Fruit fly (Drosophila melanogaster): ENCODE data around the gene ND-SGDH.

Gene ND-SGDH

dm6 chr3L:12145709-12146694 is 7.6 kb upstream of the ND-SGDH start, which contains the start of the genes eIF3l and Nrx-IV:
eIF3l (minus strand) TSS chr3L:12146097.
Nrx-IV (plus strand) TSS chr3L:12146519.
- TF ChIP-seq CG8632 (GFP tag; optimal IDR thresholded peaks at IDR 0.05), result no peak
- peak; percentile 16 for TF ChIP-seq esn (GFP tag; optimal IDR thresholded peaks at IDR 0.05)
- peak; percentile 7 for TF ChIP-seq CG6854 (GFP tag; optimal IDR thresholded peaks at IDR 0.05)
- TF ChIP-seq CG34406 (GFP tag; optimal IDR thresholded peaks at IDR 0.05), result no peak

dm6 chr3L:12139232-12139698 is 881 bp upstream of the ND-SGDH start:
- TF ChIP-seq CG1621 (tag; optimal IDR thresholded peaks at IDR 0.05) (peak; percentile 6), CG9139 (GFP tag; optimal IDR thresholded peaks at IDR 0.05) (no peak), Lpt (GFP tag; optimal IDR thresholded peaks at IDR 0.05) (peak; percentile 60), lz (GFP tag; optimal IDR thresholded peaks at IDR 0.05) (peak; percentile 84), cyc (GFP tag; optimal IDR thresholded peaks at IDR 0.05) (peak; percentile 74), CG11294 (GFP tag; IDR thresholded peaks at IDR 0.05) (0 out of 2 replicates have a peak, but pooled peaks have one; percentile 28), Eip75B (GFP tag; optimal IDR thresholded peaks at IDR 0.05) (peak; percentile 84), CG11902 (GFP tag; optimal IDR thresholded peaks at IDR 0.05) (peak; percentile 44), CG10631 (GFP tag; optimal IDR thresholded peaks at IDR 0.05) (peak; percentile 75), fd85E (GFP tag; optimal IDR thresholded peaks at IDR 0.05) (peak; percentile 0), CG6792 (GFP tag; optimal IDR thresholded peaks at IDR 0.05) (peak; percentile 80), CG34406 (GFP tag; optimal IDR thresholded peaks at IDR 0.05) (peak; percentile 67), CG3032 (tag; optimal IDR thresholded peaks at IDR 0.05) (peak; percentile 40), svp (GFP tag) (no peak), Sox15 (GFP tag; optimal IDR thresholded peaks at IDR 0.05) (peak; percentile 55), eg (GFP tag; IDR thresholded peaks at IDR 0.05) (peak; percentile 62; the same call in 1 of the 3 replicates), Hr39 (GFP tag; optimal IDR thresholded peaks at IDR 0.05) (peak; percentile 79), Hr4 (GFP tag; optimal IDR thresholded peaks at IDR 0.05) (peak; percentile 79), Gug (GFP tag; IDR thresholded peaks at IDR 0.05) (0 out of 2 replicates have a peak, but pooled peaks have one; percentile 20), Smox (GFP tag; optimal IDR thresholded peaks at IDR 0.05) (peak; percentile 75), fkh (GFP tag; optimal IDR thresholded peaks at IDR 0.05) (no peak), acj6 (GFP tag; optimal IDR thresholded peaks at IDR 0.05) (peak; percentile 70), CG10669 (GFP tag; optimal IDR thresholded peaks at IDR 0.05) (no peak), fd59A (GFP tag; optimal IDR thresholded peaks at IDR 0.05) (peak; percentile 34), CG8632 (GFP tag; optimal IDR thresholded peaks at IDR 0.05) (peak; percentile 73), pdm3 (GFP tag; optimal IDR thresholded peaks at IDR 0.05) (no peak), Sox102F (GFP tag; optimal IDR thresholded peaks at IDR 0.05) (no peak), salr (GFP tag; optimal IDR thresholded peaks at IDR 0.05) (peak; percentile 8 to 67), Eip93F (GFP tag; optimal IDR thresholded peaks at IDR 0.05) (peak; percentile 11), CG4318 (GFP tag; optimal IDR thresholded peaks at IDR 0.05) (no peak), CG15336 (GFP tag; IDR thresholded peaks at IDR 0.05) (peak; percentile 39; the same call in 1 of the 2 replicates), CG6163 (GFP tag; IDR thresholded peaks at IDR 0.05) (peak; percentile 62; the same call in 2 of the 3 replicates), CG6276 (GFP tag; optimal IDR thresholded peaks at IDR 0.05) (no peak), CG16779 (tag; optimal IDR thresholded peaks at IDR 0.05) (peak; percentile 27), OdsH (GFP tag; optimal IDR thresholded peaks at IDR 0.05) (peak; percentile 75), CG6808 (GFP tag; optimal IDR thresholded peaks at IDR 0.05) (no peak), CG32006 (GFP tag; optimal IDR thresholded peaks at IDR 0.05) (no peak), Hr38 (GFP tag; optimal IDR thresholded peaks at IDR 0.05) (no peak), vri (GFP tag; optimal IDR thresholded peaks at IDR 0.05) (no peak), topi (GFP tag; optimal IDR thresholded peaks at IDR 0.05) (peak; percentile 79), CG11762 (GFP tag; optimal IDR thresholded peaks at IDR 0.05; ENCODE audit: insufficient read depth) (peak; percentile 71), Met (GFP tag; optimal IDR thresholded peaks at IDR 0.05) (no peak), CG7368 (GFP tag; optimal IDR thresholded peaks at IDR 0.05) (peak; percentile 63), Eip78C (GFP tag) (peak; percentile 94), dac (GFP tag; optimal IDR thresholded peaks at IDR 0.05) (peak; percentile 20), CG6854 (GFP tag; optimal IDR thresholded peaks at IDR 0.05) (no peak)

Measured in whole organism, prepupa.